Fruit fly (Drosophila melanogaster) whole organism, embryonic: ENCODE results near the gene CG34026.

Experiments
- CG10565 ChIP-seq: fragments of 200-800 bp; sonication (Bioruptor generic); optimal IDR thresholded peaks from 3 replicates; lab custom pipeline; 2016; ENCODE audit warnings: missing biosample characterization, mild to moderate bottlenecking, missing genetic modification characterization
- CG10654 ChIP-seq: fragments of 200-800 bp; sonication (Bioruptor generic); optimal IDR thresholded peaks from 2 replicates; lab custom pipeline; 2016; ENCODE audit warnings: missing biosample characterization, missing genetic modification characterization
- CG10959 ChIP-seq: fragments of 200-800 bp; sonication (Bioruptor generic); IDR thresholded peaks from 2 replicates; pipeline ENCODE4 v1.3.6; 2022; ENCODE audit warnings: missing biosample characterization, missing genetic modification characterization
- CG11093 ChIP-seq: fragments of 200-800 bp; sonication (Bioruptor generic); IDR thresholded peaks from 3 replicates; pipeline ENCODE4 v1.3.6; 2022; ENCODE audit warnings: missing biosample characterization, missing genetic modification characterization
- CG12104 ChIP-seq: fragments of 200-800 bp; sonication (Bioruptor generic); optimal IDR thresholded peaks from 3 replicates; lab custom pipeline; 2016; ENCODE audit warnings: missing biosample characterization, missing genetic modification characterization
- CG12942 ChIP-seq: fragments of 200-800 bp; sonication (Bioruptor generic); optimal IDR thresholded peaks from 3 replicates; lab custom pipeline; 2016; ENCODE audit warnings: missing biosample characterization, missing genetic modification characterization
- CG13123 ChIP-seq: fragments of 200-800 bp; sonication (Bioruptor generic); optimal IDR thresholded peaks from 2 replicates; lab custom pipeline; 2016; ENCODE audit warnings: missing biosample characterization, missing genetic modification characterization
- CG17829 ChIP-seq: fragments of 200-800 bp; optimal IDR thresholded peaks from 2 replicates; lab custom pipeline; 2019; ENCODE audit warnings: missing biosample characterization, mild to moderate bottlenecking, missing genetic modification characterization, moderate library complexity
- CG33557 ChIP-seq: fragments of 200-800 bp; sonication (Bioruptor generic); optimal IDR thresholded peaks from 2 replicates; lab custom pipeline; 2019; ENCODE audit warnings: missing biosample characterization, mild to moderate bottlenecking, missing genetic modification characterization, moderate library complexity
- CG34224 ChIP-seq: fragments of 200-800 bp; sonication (Bioruptor generic); IDR thresholded peaks from 3 replicates; pipeline ENCODE4 v1.3.6; 2022; ENCODE audit warnings: missing biosample characterization, missing genetic modification characterization; ENCODE audit not compliant: partially characterized antibody
- CG6175 ChIP-seq: fragments of 200-800 bp; sonication (Bioruptor generic); IDR thresholded peaks from 3 replicates; pipeline ENCODE4 v1.3.6; 2022; ENCODE audit warnings: missing biosample characterization, missing genetic modification characterization
- CG6272 ChIP-seq: fragments of 200-800 bp; sonication (Bioruptor generic); IDR thresholded peaks from 2 replicates; pipeline ENCODE4 v1.3.6; 2022; ENCODE audit warnings: missing biosample characterization, missing genetic modification characterization
- CG6813 ChIP-seq: fragments of 200-800 bp; sonication (Bioruptor generic); optimal IDR thresholded peaks from 2 replicates; lab custom pipeline; 2017; ENCODE audit warnings: missing biosample characterization, missing genetic modification characterization, mild to moderate bottlenecking, moderate library complexity, missing genetic modification reagents
- CG7963 ChIP-seq: fragments of 200-800 bp; sonication (Bioruptor generic); IDR thresholded peaks from 3 replicates; pipeline ENCODE4 v1.3.6; 2022; ENCODE audit warnings: missing biosample characterization, missing genetic modification characterization; ENCODE audit not compliant: partially characterized antibody
- CTCF ChIP-seq: fragments of 200-800 bp; sonication (Bioruptor generic); optimal IDR thresholded peaks from 2 replicates; lab custom pipeline; 2017; ENCODE audit warnings: missing biosample characterization, mild to moderate bottlenecking, missing genetic modification characterization, moderate library complexity
- Camta ChIP-seq: fragments of 200-800 bp; sonication (Bioruptor generic); optimal IDR thresholded peaks from 2 replicates; lab custom pipeline; 2016; ENCODE audit warnings: missing biosample characterization, missing genetic modification characterization
- Dek ChIP-seq: fragments of 200-800 bp; sonication (Bioruptor generic); optimal IDR thresholded peaks from 3 replicates; lab custom pipeline; 2019; ENCODE audit warnings: missing biosample characterization, mild to moderate bottlenecking, missing genetic modification characterization, moderate library complexity
- Fer2 ChIP-seq: fragments of 200-800 bp; sonication (Bioruptor generic); optimal IDR thresholded peaks from 2 replicates; lab custom pipeline; 2018; ENCODE audit warnings: missing biosample characterization, mild to moderate bottlenecking, missing genetic modification characterization, moderate library complexity
- GATAe ChIP-seq: fragments of 200-800 bp; sonication (Bioruptor generic); conservative IDR thresholded peaks from 2 replicates; pipeline ENCODE4 v1.3.6; 2022; ENCODE audit warnings: missing biosample characterization, missing genetic modification characterization
- Hand ChIP-seq: fragments of 200-800 bp; sonication (Bioruptor generic); optimal IDR thresholded peaks from 2 replicates; lab custom pipeline; 2017; ENCODE audit warnings: mild to moderate bottlenecking, missing biosample characterization, missing genetic modification reagents, missing genetic modification characterization
- Kr ChIP-seq: fragments of 200-800 bp; sonication (Bioruptor generic); optimal IDR thresholded peaks from 2 replicates; lab custom pipeline; 2017; ENCODE audit warnings: missing biosample characterization, mild to moderate bottlenecking, missing genetic modification characterization
- Lhr ChIP-seq: fragments of 200-800 bp; sonication (Bioruptor generic); optimal IDR thresholded peaks from 3 replicates; lab custom pipeline; 2017; ENCODE audit warnings: mild to moderate bottlenecking, missing biosample characterization, missing genetic modification reagents, missing genetic modification characterization
- PHDP ChIP-seq: fragments of 200-800 bp; sonication (Bioruptor generic); optimal IDR thresholded peaks from 3 replicates; lab custom pipeline; 2018; ENCODE audit warnings: missing biosample characterization, mild to moderate bottlenecking, missing genetic modification characterization, moderate library complexity
- Poxn ChIP-seq: fragments of 200-800 bp; sonication (Bioruptor generic); IDR thresholded peaks from 2 replicates; pipeline ENCODE4 v1.3.6; 2022; ENCODE audit warnings: missing biosample characterization, missing genetic modification characterization
- Trl ChIP-seq, 3 experiments: fragments of >200 bp in 2 of 3; fragments of 200-800 bp in 1 of 3; sonication (Bioruptor generic) in 1 of 3; optimal IDR thresholded peaks; 2 replicates in 1 of 3; 3 replicates in 2 of 3; lab custom pipeline; 2016 to 2017; ENCODE audit warnings: missing biosample characterization in 1 of 3, missing genetic modification characterization in 1 of 3
- az2 ChIP-seq: fragments of 200-800 bp; sonication (Bioruptor generic); optimal IDR thresholded peaks from 3 replicates; lab custom pipeline; 2016; ENCODE audit warnings: missing biosample characterization, missing genetic modification characterization
- bcd ChIP-seq: fragments of 200-800 bp; sonication (Bioruptor generic); optimal IDR thresholded peaks from 2 replicates; lab custom pipeline; 2017; ENCODE audit warnings: missing biosample characterization, mild to moderate bottlenecking, missing genetic modification characterization
- bowl ChIP-seq: fragments of 200-800 bp; sonication (Bioruptor generic); IDR thresholded peaks from 2 replicates; pipeline ENCODE4 v1.3.6; 2022; ENCODE audit warnings: missing biosample characterization, missing genetic modification characterization
- bsh ChIP-seq, 2 experiments: fragments of 200-800 bp; sonication (Bioruptor generic); optimal IDR thresholded peaks; 2 replicates each; lab custom pipeline; 2017 to 2018; ENCODE audit warnings: mild to moderate bottlenecking in 2 of 2, missing biosample characterization in 2 of 2, missing genetic modification characterization in 2 of 2, moderate library complexity in 1 of 2
- en ChIP-seq: fragments of 200-800 bp; sonication (Bioruptor generic); optimal IDR thresholded peaks from 2 replicates; lab custom pipeline; 2016; ENCODE audit warnings: missing biosample characterization, missing genetic modification characterization
- ewg ChIP-seq: fragments of 200-800 bp; sonication (Bioruptor generic); optimal IDR thresholded peaks from 3 replicates; lab custom pipeline; 2017; ENCODE audit warnings: mild to moderate bottlenecking, missing biosample characterization, missing genetic modification reagents, missing genetic modification characterization
- fd102C ChIP-seq: fragments of 200-800 bp; sonication (Bioruptor generic); optimal IDR thresholded peaks from 2 replicates; lab custom pipeline; 2018; ENCODE audit warnings: missing biosample characterization, mild to moderate bottlenecking, missing genetic modification characterization, moderate library complexity
- ftz-f1 ChIP-seq: fragments of 200-800 bp; sonication (Bioruptor generic); optimal IDR thresholded peaks from 2 replicates; lab custom pipeline; 2016; ENCODE audit warnings: missing biosample characterization, missing genetic modification characterization
- fu2 ChIP-seq: fragments of 200-800 bp; sonication (Bioruptor generic); optimal IDR thresholded peaks from 2 replicates; lab custom pipeline; 2016; ENCODE audit warnings: missing biosample characterization, missing genetic modification characterization
- gsb ChIP-seq: fragments of 200-800 bp; sonication (Bioruptor generic); IDR thresholded peaks from 2 replicates; pipeline ENCODE4 v1.3.6; 2022; ENCODE audit warnings: missing biosample characterization, missing genetic modification characterization
- gt ChIP-seq: fragments of 200-800 bp; sonication (Bioruptor generic); IDR thresholded peaks from 2 replicates; pipeline ENCODE4 v1.3.6; 2022; ENCODE audit warnings: missing biosample characterization, missing genetic modification characterization
- h ChIP-seq: fragments of >200 bp; optimal IDR thresholded peaks from 2 replicates; lab custom pipeline; 2017
- hb ChIP-seq: fragments of 200-800 bp; sonication (Bioruptor generic); IDR thresholded peaks from 3 replicates; pipeline ENCODE4 v1.3.6; 2022; ENCODE audit warnings: missing biosample characterization, missing genetic modification characterization; ENCODE audit not compliant: partially characterized antibody
- her ChIP-seq: fragments of 200-800 bp; sonication (Bioruptor generic); optimal IDR thresholded peaks from 2 replicates; lab custom pipeline; 2016; ENCODE audit warnings: missing biosample characterization, missing genetic modification characterization
- insv ChIP-seq, 2 experiments: fragments of 200-800 bp; sonication (Bioruptor generic); optimal IDR thresholded peaks; 3 replicates each; lab custom pipeline; 2016 to 2018; ENCODE audit warnings: missing biosample characterization in 2 of 2, missing genetic modification characterization in 2 of 2
- maf-S ChIP-seq: fragments of 200-800 bp; sonication (Bioruptor generic); optimal IDR thresholded peaks from 2 replicates; lab custom pipeline; 2016; ENCODE audit warnings: missing biosample characterization, missing genetic modification characterization
- rib ChIP-seq: fragments of 200-800 bp; sonication (Bioruptor generic); IDR thresholded peaks from 2 replicates; pipeline ENCODE4 v1.3.6; 2022; ENCODE audit warnings: missing biosample characterization, missing genetic modification characterization
- row ChIP-seq: fragments of 200-800 bp; sonication (Bioruptor generic); IDR thresholded peaks from 3 replicates; pipeline ENCODE4 v1.3.6; 2022; ENCODE audit warnings: missing biosample characterization, missing genetic modification characterization
- scrt ChIP-seq: fragments of 200-800 bp; sonication (Bioruptor generic); optimal IDR thresholded peaks from 2 replicates; lab custom pipeline; 2018; ENCODE audit warnings: missing biosample characterization, mild to moderate bottlenecking, missing genetic modification characterization, moderate library complexity
- sisA ChIP-seq: fragments of 200-800 bp; sonication (Bioruptor generic); IDR thresholded peaks from 2 replicates; pipeline ENCODE4 v1.3.6; 2022; ENCODE audit warnings: missing biosample characterization, missing genetic modification characterization
- tio ChIP-seq: fragments of 200-800 bp; sonication (Bioruptor generic); optimal IDR thresholded peaks from 2 replicates; lab custom pipeline; 2017; ENCODE audit warnings: missing biosample characterization, missing genetic modification characterization, inconsistent platforms
- tna ChIP-seq: fragments of 200-800 bp; sonication (Bioruptor generic); IDR thresholded peaks from 2 replicates; pipeline ENCODE4 v1.3.6; 2022; ENCODE audit warnings: missing biosample characterization, missing genetic modification characterization; ENCODE audit not compliant: partially characterized antibody
- vnd ChIP-seq: fragments of 200-800 bp; sonication (Bioruptor generic); IDR thresholded peaks from 3 replicates; pipeline ENCODE4 v1.3.6; 2022; ENCODE audit warnings: missing biosample characterization, missing genetic modification characterization; ENCODE audit not compliant: partially characterized antibody
- zen ChIP-seq: fragments of 200-800 bp; sonication (Bioruptor generic); optimal IDR thresholded peaks from 3 replicates; lab custom pipeline; 2018; ENCODE audit warnings: missing biosample characterization, mild to moderate bottlenecking, missing genetic modification characterization, moderate library complexity

CG34026 gene

dm6 chrX:9553545-9554320 is 20.1 kb downstream of the CG34026 start (continued):
- TF ChIP-seq row (GFP tag; lab: Robert Waterston, UW) (peak; percentile 96), sisA (peak; percentile 80), CG33557 (GFP tag; lab: Kevin White, UChicago) (peak; percentile 75), CG34224 (GFP tag; lab: Robert Waterston, UW) (no peak), CG11093 (peak; percentile 81; the same call in 2 of the 3 replicates), CG12104 (GFP tag; lab: Kevin White, UChicago) (peak; percentile 79), ewg (GFP tag; lab: Kevin White, UChicago) (peak; percentile 72), CG13123 (GFP tag; lab: Kevin White, UChicago) (peak; percentile 67), Lhr (GFP tag; lab: Kevin White, UChicago) (peak; percentile 63), GATAe (peak; percentile 43; the same call in 1 of the 2 replicates), bsh (GFP tag; optimal IDR thresholded peaks at IDR 0.05; lab: Kevin White, UChicago) (peak; percentile 51 to 93), tna (GFP tag; lab: Robert Waterston, UW) (0 out of 2 replicates have a peak, but pooled peaks have one; percentile 40), CG7963 (GFP tag; lab: Robert Waterston, UW) (no peak), Dek (tag; lab: Kevin White, UChicago) (peak; percentile 69), h (lab: Kevin White, UChicago) (no peak), CG12942 (GFP tag; lab: Kevin White, UChicago) (peak; percentile 72), CG10565 (GFP tag; lab: Kevin White, UChicago) (no peak), rib (peak; percentile 85), CG6175 (GFP tag; lab: Robert Waterston, UW) (0 out of 3 replicates have a peak, but pooled peaks have one; percentile 49), tio (GFP tag; lab: Kevin White, UChicago) (peak; percentile 84), Fer2 (tag; lab: Kevin White, UChicago) (peak; percentile 66), PHDP (tag; lab: Kevin White, UChicago) (peak; percentile 90), az2 (GFP tag; lab: Kevin White, UChicago) (peak; percentile 89), zen (tag; lab: Kevin White, UChicago) (peak; percentile 79), ftz-f1 (GFP tag; lab: Kevin White, UChicago) (no peak), CG10959 (GFP tag; lab: Robert Waterston, UW) (peak; percentile 81), Hand (GFP tag; lab: Kevin White, UChicago) (peak; percentile 83), gt (GFP tag; lab: Robert Waterston, UW) (peak; percentile 40), Trl (optimal IDR thresholded peaks at IDR 0.05; lab: Kevin White, UChicago) (no peak), Trl (GFP tag; optimal IDR thresholded peaks at IDR 0.05; lab: Kevin White, UChicago) (peak; percentile 56), CG6813 (GFP tag; lab: Kevin White, UChicago) (peak; percentile 90), Camta (GFP tag; lab: Kevin White, UChicago) (peak; percentile 72), Kr (GFP tag; lab: Kevin White, UChicago) (no peak), hb (no peak), CG17829 (tag; lab: Kevin White, UChicago) (peak; percentile 90), gsb (GFP tag; lab: Robert Waterston, UW) (peak; percentile 61), en (peak; percentile 35), CTCF (GFP tag; lab: Kevin White, UChicago) (peak; percentile 46), bowl (GFP tag; lab: Robert Waterston, UW) (no peak; the same call in 1 of the 2 replicates), fd102C (GFP tag; lab: Kevin White, UChicago) (peak; percentile 52), bcd (GFP tag; lab: Kevin White, UChicago) (peak; percentile 88), scrt (GFP tag; lab: Kevin White, UChicago) (peak; percentile 80), vnd (0 out of 3 replicates have a peak, but pooled peaks have one; percentile 46), maf-S (GFP tag; lab: Kevin White, UChicago) (peak; percentile 64), Poxn (GFP tag; lab: Robert Waterston, UW) (no peak), CG6272 (GFP tag; lab: Robert Waterston, UW) (peak; percentile 82), insv (GFP tag; optimal IDR thresholded peaks at IDR 0.05; lab: Kevin White, UChicago) (peak in 1 of 2 experiments; percentile 44), her (GFP tag; lab: Kevin White, UChicago) (peak; percentile 65), CG10654 (GFP tag; lab: Kevin White, UChicago) (peak; percentile 73), fu2 (GFP tag; lab: Kevin White, UChicago) (peak; percentile 54)
